Worm (Caenorhabditis elegans) whole organism, young adult: Measurements from ENCODE around the gene C10C5.4.
A peak's percentile ranks its signal among the peaks of the same experiment; 100 is the strongest.

Experiments used
- B0035.1 ChIP-seq: sonication (generic microtip); optimal IDR thresholded peaks from 2 replicates; lab custom pipeline; 2016; ENCODE audit warnings: missing genetic modification characterization, mild to moderate bottlenecking, missing compliant biosample characterization, missing genotype, missing genetic modification reagents
- B0261.1 ChIP-seq: sonication (generic microtip); optimal IDR thresholded peaks from 2 replicates; lab custom pipeline; 2016; ENCODE audit warnings: mild to moderate bottlenecking, missing genetic modification characterization, moderate library complexity, missing compliant biosample characterization
- B0336.3 ChIP-seq: fragments of 200-800 bp; sonication (Bioruptor generic); IDR thresholded peaks from 2 replicates; pipeline ENCODE4 v1.3.6; 2022; ENCODE audit warnings: missing genetic modification characterization, missing compliant biosample characterization
- F10E7.11 ChIP-seq: sonication (generic microtip); optimal IDR thresholded peaks from 2 replicates; lab custom pipeline; 2017; ENCODE audit warnings: mild to moderate bottlenecking, missing genetic modification characterization, moderate library complexity, missing compliant biosample characterization
- F22D6.2 ChIP-seq: sonication (generic microtip); optimal IDR thresholded peaks from 2 replicates; lab custom pipeline; 2016; ENCODE audit warnings: mild to moderate bottlenecking, missing genetic modification characterization, missing compliant biosample characterization
- F33H1.4 ChIP-seq: fragments of 200-800 bp; sonication (Bioruptor generic); IDR thresholded peaks from 2 replicates; pipeline ENCODE4 v1.3.6; 2022; ENCODE audit warnings: missing genetic modification reagents, missing genetic modification characterization, missing compliant biosample characterization
- K11D2.4 ChIP-seq: fragments of 200-800 bp; sonication (Bioruptor generic); IDR thresholded peaks from 2 replicates; pipeline ENCODE4 v1.3.6; 2022; ENCODE audit warnings: missing genetic modification reagents, missing genetic modification characterization, missing compliant biosample characterization
- Y56A3A.18 ChIP-seq: fragments of 200-800 bp; sonication (Bioruptor generic); IDR thresholded peaks from 2 replicates; pipeline ENCODE4 v1.3.6; 2022; ENCODE audit warnings: missing genetic modification reagents, missing genetic modification characterization, missing compliant biosample characterization
- Y95B8A.8 ChIP-seq: fragments of 200-800 bp; sonication (Bioruptor generic); IDR thresholded peaks from 2 replicates; pipeline ENCODE4 v1.3.6; 2022; ENCODE audit warnings: missing genetic modification reagents, missing genetic modification characterization, missing compliant biosample characterization
- ZK185.1 ChIP-seq: sonication (generic microtip); optimal IDR thresholded peaks from 2 replicates; lab custom pipeline; 2016; ENCODE audit warnings: mild to moderate bottlenecking, missing genetic modification characterization, missing compliant biosample characterization; ENCODE audit not compliant: poor library complexity, severe bottlenecking
- akir-1 ChIP-seq: fragments of 200-800 bp; sonication (Bioruptor generic); optimal IDR thresholded peaks from 2 replicates; lab custom pipeline; 2018; ENCODE audit warnings: mild to moderate bottlenecking, missing genetic modification characterization, moderate library complexity, missing compliant biosample characterization
- atf-7 ChIP-seq: sonication (generic microtip); optimal IDR thresholded peaks from 2 replicates; lab custom pipeline; 2017; ENCODE audit warnings: mild to moderate bottlenecking, missing genetic modification characterization, missing compliant biosample characterization
- attf-3 ChIP-seq: fragments of 200-800 bp; sonication (Bioruptor generic); conservative IDR thresholded peaks from 2 replicates; pipeline ENCODE4 v1.3.6; 2022; ENCODE audit warnings: missing genetic modification reagents, missing genetic modification characterization, missing compliant biosample characterization
- bed-2 ChIP-seq: fragments of 200-800 bp; sonication (Bioruptor generic); IDR thresholded peaks from 2 replicates; pipeline ENCODE4 v1.3.6; 2022; ENCODE audit warnings: missing genetic modification reagents, missing genetic modification characterization, missing compliant biosample characterization
- ccch-3 ChIP-seq: fragments of 200-800 bp; sonication (Bioruptor generic); optimal IDR thresholded peaks from 2 replicates; lab custom pipeline; 2018; ENCODE audit warnings: mild to moderate bottlenecking, missing genetic modification characterization, missing compliant biosample characterization
- ceh-40 ChIP-seq: fragments of 200-800 bp; sonication (Bioruptor generic); IDR thresholded peaks from 2 replicates; pipeline ENCODE4 v1.3.6; 2022; ENCODE audit warnings: missing genetic modification characterization, missing compliant biosample characterization
- efl-1 ChIP-seq: fragments of 150-350 bp; optimal IDR thresholded peaks from 2 replicates; lab custom pipeline; 2014; ENCODE audit warnings: missing biosample characterization, missing genetic modification reagents, missing genetic modification characterization
- egrh-3 ChIP-seq: fragments of 200-800 bp; sonication (Bioruptor generic); IDR thresholded peaks from 2 replicates; pipeline ENCODE4 v1.3.6; 2022; ENCODE audit warnings: missing genetic modification reagents, missing genetic modification characterization, missing compliant biosample characterization
- ekl-4 ChIP-seq: fragments of 200-800 bp; sonication (Bioruptor generic); IDR thresholded peaks from 2 replicates; pipeline ENCODE4 v1.3.6; 2022; ENCODE audit warnings: missing genetic modification reagents, missing genetic modification characterization, missing compliant biosample characterization
- ets-4 ChIP-seq: fragments of 200-800 bp; sonication (Bioruptor generic); optimal IDR thresholded peaks from 2 replicates; lab custom pipeline; 2018; ENCODE audit warnings: mild to moderate bottlenecking, missing genetic modification characterization, missing compliant biosample characterization
- gei-17 ChIP-seq: fragments of 200-800 bp; sonication (Bioruptor generic); optimal IDR thresholded peaks from 2 replicates; lab custom pipeline; 2018; ENCODE audit warnings: mild to moderate bottlenecking, missing genetic modification characterization, missing compliant biosample characterization
- him-1 ChIP-seq: sonication (generic microtip); optimal IDR thresholded peaks from 2 replicates; lab custom pipeline; 2016; ENCODE audit warnings: missing genotype, missing genetic modification reagents, missing genetic modification characterization, missing compliant biosample characterization
- hlh-26 ChIP-seq: fragments of 200-800 bp; sonication (Bioruptor generic); conservative IDR thresholded peaks from 2 replicates; pipeline ENCODE4 v1.3.6; 2022; ENCODE audit warnings: missing genetic modification reagents, missing genetic modification characterization, missing compliant biosample characterization
- hmg-1.2 ChIP-seq: fragments of 200-800 bp; sonication (Bioruptor generic); IDR thresholded peaks from 2 replicates; pipeline ENCODE4 v1.3.6; 2022; ENCODE audit warnings: missing genetic modification reagents, missing genetic modification characterization, missing compliant biosample characterization
- lag-1 ChIP-seq: fragments of 200-800 bp; sonication (Bioruptor generic); IDR thresholded peaks from 2 replicates; pipeline ENCODE4 v1.3.6; 2022; ENCODE audit warnings: missing genetic modification reagents, missing genetic modification characterization, missing compliant biosample characterization
- let-526 ChIP-seq: fragments of 200-800 bp; sonication (Bioruptor generic); IDR thresholded peaks from 2 replicates; pipeline ENCODE4 v1.3.6; 2022; ENCODE audit warnings: missing genetic modification reagents, missing genetic modification characterization, missing compliant biosample characterization
- lin-35 ChIP-seq, 3 experiments: fragments of 150-350 bp in 2 of 3; sonication (generic microtip) in 1 of 3; optimal IDR thresholded peaks; 2 replicates each; lab custom pipeline; 2014 to 2018; ENCODE audit warnings: missing biosample characterization in 3 of 3, missing genetic modification characterization in 3 of 3, missing genetic modification reagents in 3 of 3
- lin-54 ChIP-seq: fragments of 200-800 bp; sonication (Bioruptor generic); optimal IDR thresholded peaks from 2 replicates; lab custom pipeline; 2018; ENCODE audit warnings: mild to moderate bottlenecking, missing genetic modification characterization, missing compliant biosample characterization
- madf-10 ChIP-seq: sonication (generic microtip); optimal IDR thresholded peaks from 2 replicates; lab custom pipeline; 2016; ENCODE audit warnings: mild to moderate bottlenecking, missing genetic modification characterization, missing compliant biosample characterization
- madf-8 ChIP-seq: fragments of 200-800 bp; sonication (Bioruptor generic); conservative IDR thresholded peaks from 2 replicates; pipeline ENCODE4 v1.3.6; 2022; ENCODE audit warnings: missing genetic modification reagents, missing genetic modification characterization, missing compliant biosample characterization
- nhr-120 ChIP-seq: fragments of 200-800 bp; sonication (Bioruptor generic); IDR thresholded peaks from 2 replicates; pipeline ENCODE4 v1.3.6; 2022; ENCODE audit warnings: missing genetic modification characterization, missing compliant biosample characterization
- nhr-80 ChIP-seq: sonication (generic microtip); optimal IDR thresholded peaks from 2 replicates; lab custom pipeline; 2016; ENCODE audit warnings: missing genetic modification characterization, missing compliant biosample characterization
- pha-4 ChIP-seq: fragments of 150-350 bp; sonication (generic microtip); optimal IDR thresholded peaks from 2 replicates; lab custom pipeline; 2014; ENCODE audit warnings: missing biosample characterization, missing genetic modification reagents, missing genetic modification characterization
- repo-1 ChIP-seq: sonication (generic microtip); optimal IDR thresholded peaks from 2 replicates; lab custom pipeline; 2017; ENCODE audit warnings: mild to moderate bottlenecking, missing genetic modification characterization, missing compliant biosample characterization
- rpc-1 ChIP-seq, 2 experiments: fragments of 150-350 bp in 1 of 2; sonication (generic microtip) in 1 of 2; optimal IDR thresholded peaks; 2 replicates each; lab custom pipeline; 2014 to 2018; ENCODE audit warnings: missing biosample characterization in 1 of 2, missing genetic modification characterization in 1 of 2, missing genetic modification reagents in 1 of 2, missing genotype in 1 of 2
- snpc-1.1 ChIP-seq: sonication (generic microtip); optimal IDR thresholded peaks from 2 replicates; lab custom pipeline; 2017; ENCODE audit warnings: missing genetic modification characterization, mild to moderate bottlenecking, missing compliant biosample characterization, antibody characterized with exemption, moderate library complexity, missing genotype, missing genetic modification reagents; ENCODE audit not compliant: insufficient read depth
- snpc-4 ChIP-seq, 5 experiments: fragments of 150-350 bp in 1 of 5; sonication (generic microtip) in 4 of 5; optimal IDR thresholded peaks; 2 replicates each; lab custom pipeline; 2014 to 2018; ENCODE audit warnings: missing genetic modification characterization in 5 of 5, missing biosample characterization in 3 of 5, antibody characterized with exemption in 2 of 5, mild to moderate bottlenecking in 2 of 5, missing compliant biosample characterization in 2 of 5, missing genotype in 2 of 5, moderate library complexity in 2 of 5, missing genetic modification reagents in 1 of 5
- somi-1 ChIP-seq: fragments of 200-800 bp; sonication (Bioruptor generic); optimal IDR thresholded peaks from 2 replicates; lab custom pipeline; 2018; ENCODE audit warnings: mild to moderate bottlenecking, missing genetic modification characterization, missing compliant biosample characterization
- tbp1 ChIP-seq: fragments of 200-800 bp; sonication (Bioruptor generic); optimal IDR thresholded peaks from 2 replicates; lab custom pipeline; 2018; ENCODE audit warnings: mild to moderate bottlenecking, missing genetic modification characterization, missing compliant biosample characterization
- ztf-22 ChIP-seq: fragments of 200-800 bp; sonication (Bioruptor generic); optimal IDR thresholded peaks from 2 replicates; lab custom pipeline; 2018; ENCODE audit warnings: mild to moderate bottlenecking, missing genetic modification characterization, moderate library complexity, missing compliant biosample characterization

C10C5.4 gene

DNA sequence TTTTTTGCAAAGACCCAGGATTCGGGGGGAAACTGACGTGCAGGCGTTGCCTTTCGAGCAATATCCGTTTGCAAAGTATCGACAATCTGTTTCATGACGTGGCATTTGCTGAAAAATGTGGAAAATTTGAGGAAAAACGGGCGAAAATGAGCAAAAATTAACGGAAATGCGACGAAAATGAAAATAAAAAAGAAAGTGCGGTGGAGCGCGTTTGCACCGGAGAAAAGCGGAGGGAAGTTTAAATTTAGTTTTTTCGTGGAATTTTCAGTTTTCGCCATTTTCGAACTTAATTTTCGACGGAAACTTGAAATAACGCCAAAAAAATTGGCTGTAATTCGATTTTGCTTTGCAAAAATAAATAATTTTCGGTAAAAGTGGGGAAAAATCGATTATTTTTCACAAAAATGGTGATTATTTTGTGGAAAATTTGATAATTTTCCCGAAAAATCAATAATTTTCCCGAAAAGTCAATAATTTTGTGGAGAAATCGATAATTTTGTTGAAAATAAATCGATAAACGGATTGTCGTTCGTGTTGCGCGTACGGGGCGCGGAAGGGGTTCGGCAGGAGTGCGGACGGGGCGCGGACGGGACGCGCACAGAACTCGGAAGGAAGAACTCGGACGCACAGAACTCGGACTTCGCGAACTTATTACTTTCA is 25.5 kb downstream of the C10C5.4 start (continued):
- TF ChIP-seq K11D2.4 (GFP tag; lab: Robert Waterston, UW) (0 out of 2 replicates have a peak, but pooled peaks have one; percentile 10), Y95B8A.8 (GFP tag; lab: Robert Waterston, UW) (no peak), lin-54 (GFP tag; lab: Kevin White, UChicago) (peak; percentile 84), Y56A3A.18 (GFP tag; lab: Robert Waterston, UW) (0 out of 2 replicates have a peak, but pooled peaks have one; percentile 19), F10E7.11 (no peak), somi-1 (GFP tag; lab: Kevin White, UChicago) (no peak), repo-1 (no peak)
- TF ChIP-seq, all 124 proteins: peak for 8

DNA sequence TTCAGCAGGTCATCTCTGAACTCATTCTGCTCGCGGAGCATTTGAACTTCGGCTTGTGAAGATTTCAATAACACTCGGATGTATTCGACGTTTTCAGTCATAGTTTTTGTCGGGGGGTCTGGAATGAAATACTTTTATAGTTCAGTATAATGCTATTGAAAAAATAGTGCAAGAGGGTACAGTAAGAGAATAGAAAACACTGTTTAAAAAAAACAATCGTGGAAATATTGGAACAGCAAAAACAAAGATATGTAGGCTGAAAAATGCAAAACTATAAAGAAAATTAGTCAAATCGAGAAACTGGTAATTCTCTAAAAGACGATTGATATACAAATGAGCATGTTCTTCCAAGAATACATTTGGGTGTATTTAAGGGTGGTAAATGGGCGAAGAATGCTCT is 29.7 kb downstream of the C10C5.4 start, which contains the start of gene F56D5.5:
Gene F56D5.5 (minus strand): TSS at position 101 of the 400 bp plus-strand sequence.
- no peak for TF ChIP-seq somi-1 (GFP tag; lab: Kevin White, UChicago)

DNA sequence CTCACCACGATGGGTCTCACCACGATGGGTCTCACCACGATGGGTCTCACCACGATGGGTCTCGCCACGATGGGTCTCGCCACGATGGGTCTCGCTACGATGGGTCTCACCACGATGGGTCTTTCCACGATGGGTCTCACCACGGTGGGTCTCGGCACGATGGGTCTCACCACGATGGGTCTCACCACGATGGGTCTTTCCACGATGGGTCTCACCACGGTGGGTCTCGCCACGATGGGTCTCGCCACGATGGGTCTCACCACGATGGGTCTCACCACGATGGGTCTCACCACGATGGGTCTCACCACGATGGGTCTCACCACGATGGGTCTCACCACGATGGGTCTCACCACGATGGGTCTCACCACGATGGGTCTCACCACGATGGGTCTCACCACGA is 32.4 kb downstream of the C10C5.4 start:
- TF ChIP-seq egrh-3, result peak; percentile 58; the same call in 1 of the 2 replicates
- peak; percentile 64 for TF ChIP-seq F33H1.4

DNA sequence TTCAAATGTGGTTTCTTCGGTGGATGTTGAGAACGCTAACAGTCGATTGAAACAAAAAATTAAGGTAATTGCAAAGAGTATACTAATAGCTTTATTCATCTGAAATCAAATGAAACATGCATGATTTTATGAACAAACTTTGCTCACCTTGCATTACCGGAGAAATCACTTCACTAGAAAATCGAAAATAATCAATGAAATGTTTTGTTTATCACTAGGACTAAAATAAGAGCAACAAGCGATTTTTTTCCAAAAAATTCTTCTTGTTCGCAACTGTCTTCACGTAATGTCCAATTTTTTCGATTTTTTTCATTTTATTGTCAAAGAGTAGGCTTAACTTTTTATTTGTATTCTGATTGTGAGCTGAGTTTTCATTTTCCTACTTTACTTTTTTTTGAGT is 44.1 kb downstream of the C10C5.4 start, which contains the start of gene F56D5.9:
Gene F56D5.9 (minus strand): TSS at position 101 of the 400 bp plus-strand sequence.
- no peak for TF ChIP-seq F22D6.2 (tag; lab: Kevin White, UChicago)
- no peak for TF ChIP-seq lag-1 (GFP tag; lab: Robert Waterston, UW)
- TF ChIP-seq snpc-4 (GFP tag; optimal IDR thresholded peaks at IDR 0.05; lab: Kevin White, UChicago), result no peak
- no peak for TF ChIP-seq snpc-4 (tag; optimal IDR thresholded peaks at IDR 0.05; lab: Kevin White, UChicago)
- no peak for TF ChIP-seq rpc-1 (optimal IDR thresholded peaks at IDR 0.05; lab: Kevin White, UChicago)
- no peak for TF ChIP-seq rpc-1 (tag; optimal IDR thresholded peaks at IDR 0.05; lab: Kevin White, UChicago)
- no peak for TF ChIP-seq ets-4 (GFP tag; lab: Kevin White, UChicago)
- TF ChIP-seq ZK185.1 (tag; lab: Kevin White, UChicago), result no peak
- no peak for TF ChIP-seq bed-2 (GFP tag; lab: Robert Waterston, UW)
- no peak for TF ChIP-seq lin-35 (GFP tag; optimal IDR thresholded peaks at IDR 0.05; lab: Kevin White, UChicago)
- no peak for TF ChIP-seq B0336.3 (GFP tag; lab: Robert Waterston, UW)
- TF ChIP-seq nhr-80 (tag; lab: Kevin White, UChicago), result no peak
- no peak for TF ChIP-seq efl-1 (GFP tag; lab: Kevin White, UChicago)
- no peak for TF ChIP-seq B0261.1 (tag; lab: Kevin White, UChicago)
- no peak for TF ChIP-seq attf-3 (GFP tag; lab: Robert Waterston, UW)
- no peak for TF ChIP-seq hmg-1.2 (GFP tag; lab: Robert Waterston, UW)
- TF ChIP-seq ccch-3 (GFP tag; lab: Kevin White, UChicago), result no peak
- TF ChIP-seq snpc-1.1 (tag; lab: Kevin White, UChicago), result no peak
- TF ChIP-seq madf-8 (GFP tag; lab: Robert Waterston, UW), result no peak
- TF ChIP-seq atf-7 (tag; lab: Kevin White, UChicago), result no peak
- no peak for TF ChIP-seq nhr-120 (GFP tag; lab: Robert Waterston, UW)

DNA sequence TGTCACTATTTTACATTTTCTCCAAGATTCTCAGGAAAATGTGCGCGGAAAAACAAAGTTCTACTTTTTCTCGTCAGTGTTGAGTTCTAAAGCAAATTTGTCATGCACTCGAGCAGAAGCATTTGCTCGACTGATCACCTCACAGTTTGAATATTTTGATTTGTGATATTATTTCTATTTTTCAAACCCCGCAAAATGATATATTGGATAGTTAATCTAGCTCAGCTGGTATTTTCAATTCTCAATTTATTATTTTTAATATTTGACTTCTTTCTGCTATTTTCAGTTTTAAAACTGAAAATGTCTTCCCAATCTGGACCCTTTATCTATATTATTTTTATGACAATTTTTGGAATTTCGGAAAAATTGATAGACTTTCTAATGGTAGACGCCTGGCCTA is 44.7 kb downstream of the C10C5.4 start, which contains the start of gene srxa-2:
Gene srxa-2 (plus strand): TSS at position 301 of the 400 bp plus-strand sequence.
- TF ChIP-seq him-1 (tag; lab: Kevin White, UChicago), result no peak
- no peak for TF ChIP-seq hlh-26 (GFP tag; lab: Robert Waterston, UW)
- no peak for TF ChIP-seq pha-4 (tag; lab: Kevin White, UChicago)
- TF ChIP-seq repo-1, result no peak
- no peak for TF ChIP-seq madf-10
- TF ChIP-seq ekl-4 (GFP tag; lab: Robert Waterston, UW), result no peak
- no peak for TF ChIP-seq ceh-40
- no peak for TF ChIP-seq ztf-22 (GFP tag; lab: Kevin White, UChicago)
- TF ChIP-seq akir-1 (GFP tag; lab: Kevin White, UChicago), result no peak
- no peak for TF ChIP-seq B0035.1
- no peak for TF ChIP-seq B0336.3 (GFP tag; lab: Robert Waterston, UW)
- no peak for TF ChIP-seq tbp1 (GFP tag; lab: Kevin White, UChicago)
- TF ChIP-seq gei-17 (GFP tag; lab: Kevin White, UChicago), result no peak
- TF ChIP-seq let-526 (GFP tag; lab: Robert Waterston, UW), result no peak
